Fruit fly (Drosophila melanogaster): ENCODE data around the gene CG31288.

Gene CG31288

dm6 chr3R:25262322-25262761 lies 37.0 kb downstream of the CG31288 start, which contains the start of the genes Kdsr and CG11858:
Gene Kdsr (minus strand): TSS chr3R:25262498.
Gene CG11858 (plus strand): TSS chr3R:25262741.
- no peak for TF ChIP-seq ttk (optimal IDR thresholded peaks at IDR 0.05)
- TF ChIP-seq psq (optimal IDR thresholded peaks at IDR 0.05) = no peak
- TF ChIP-seq Myc (optimal IDR thresholded peaks at IDR 0.05) = no peak
- no peak for TF ChIP-seq insv (optimal IDR thresholded peaks at IDR 0.05)
- TF ChIP-seq Sin3A (optimal IDR thresholded peaks at IDR 0.05) = no peak
- TF ChIP-seq h (optimal IDR thresholded peaks at IDR 0.05) = no peak

- no peak for TF ChIP-seq psq (optimal IDR thresholded peaks at IDR 0.05)
- TF ChIP-seq ttk (optimal IDR thresholded peaks at IDR 0.05) = no peak
- no peak for TF ChIP-seq insv (optimal IDR thresholded peaks at IDR 0.05)
- no peak for TF ChIP-seq Myc (optimal IDR thresholded peaks at IDR 0.05)
- TF ChIP-seq h (optimal IDR thresholded peaks at IDR 0.05) = no peak
Observed at dm6 chr3R:25260670-25261069, 38.7 kb downstream of the CG31288 start.

dm6 chr3R:25258628-25259240 lies 40.6 kb downstream of the CG31288 start, which contains the start of gene CG11857:
Gene CG11857 (plus strand): TSS chr3R:25258898.
- TF ChIP-seq Sin3A (optimal IDR thresholded peaks at IDR 0.05) = no peak
- TF ChIP-seq ttk (optimal IDR thresholded peaks at IDR 0.05) = no peak
- no peak for TF ChIP-seq psq (optimal IDR thresholded peaks at IDR 0.05)
- TF ChIP-seq insv (optimal IDR thresholded peaks at IDR 0.05) = no peak
- no peak for TF ChIP-seq Myc (optimal IDR thresholded peaks at IDR 0.05)
- TF ChIP-seq h (optimal IDR thresholded peaks at IDR 0.05) = no peak

- TF ChIP-seq ttk (optimal IDR thresholded peaks at IDR 0.05) (no peak), Sin3A (optimal IDR thresholded peaks at IDR 0.05) (no peak), Myc (optimal IDR thresholded peaks at IDR 0.05) (no peak), psq (optimal IDR thresholded peaks at IDR 0.05) (no peak), insv (optimal IDR thresholded peaks at IDR 0.05) (no peak), h (optimal IDR thresholded peaks at IDR 0.05) (no peak)
Observed at dm6 chr3R:25249145-25250141, 49.9 kb downstream of the CG31288 start, which contains the start of gene Nup358. Gene Nup358 (plus strand): TSS chr3R:25249348.
